Worm (Caenorhabditis elegans): Measurements from ENCODE around the gene let-99.

Gene let-99

ce11 chrIV:12558925-12559450 lies 8.7 kb upstream of the let-99 start, which contains the start of the genes ZK795.2 and ZK795.3 (continued):
- no peak for TF ChIP-seq pqm-1 (tag; optimal IDR thresholded peaks at IDR 0.05)
- peak; percentile 47 for TF ChIP-seq ceh-90 (tag; optimal IDR thresholded peaks at IDR 0.05)
- peak; percentile 30 for TF ChIP-seq snpc-4 (tag; optimal IDR thresholded peaks at IDR 0.05)
- TF ChIP-seq mdl-1 (tag; optimal IDR thresholded peaks at IDR 0.05) = peak in 1 of 2 experiments; percentile 47
- TF ChIP-seq blmp-1 (tag; optimal IDR thresholded peaks at IDR 0.05) = peak; percentile 58
- peak; percentile 75 for TF ChIP-seq snu-23 (GFP tag; optimal IDR thresholded peaks at IDR 0.05)
- TF ChIP-seq tbx-2 (tag; optimal IDR thresholded peaks at IDR 0.05) = peak; percentile 62
- TF ChIP-seq dpl-1 (GFP tag; optimal IDR thresholded peaks at IDR 0.05) = peak; percentile 98 to 99 (median 98)
- no peak for TF ChIP-seq unc-30 (tag; optimal IDR thresholded peaks at IDR 0.05)
- peak; percentile 73 for TF ChIP-seq rnt-1 (tag; optimal IDR thresholded peaks at IDR 0.05)

DNA sequence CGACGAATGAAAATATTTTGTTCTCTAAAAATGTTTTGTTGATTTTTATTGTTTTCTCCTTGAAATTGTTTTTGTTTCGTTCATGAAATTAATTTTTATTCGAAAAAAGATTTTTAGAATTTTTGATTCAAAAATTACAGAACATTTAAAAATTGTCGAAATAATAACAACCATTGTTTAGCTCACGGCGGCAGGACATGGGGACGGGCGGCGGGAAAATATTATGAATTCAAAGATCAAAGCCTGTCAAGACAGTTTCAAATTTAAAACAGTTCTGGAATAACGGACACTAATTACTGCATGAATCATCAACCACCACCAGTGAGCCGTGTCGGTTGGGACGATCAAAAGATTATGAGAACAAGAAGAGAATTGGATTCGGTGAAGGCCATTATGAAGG lies 7.1 kb upstream of the let-99 start, which contains the start of gene snb-7:
snb-7 (plus strand) TSS at position 301 of the 400 bp plus-strand sequence.
- no peak for TF ChIP-seq nhr-85 (tag)
- no peak for TF ChIP-seq pqm-1 (tag; optimal IDR thresholded peaks at IDR 0.05)
- no peak for TF ChIP-seq egl-27 (tag; optimal IDR thresholded peaks at IDR 0.05)
- no peak for TF ChIP-seq unc-98 (GFP tag; IDR thresholded peaks at IDR 0.05)

DNA sequence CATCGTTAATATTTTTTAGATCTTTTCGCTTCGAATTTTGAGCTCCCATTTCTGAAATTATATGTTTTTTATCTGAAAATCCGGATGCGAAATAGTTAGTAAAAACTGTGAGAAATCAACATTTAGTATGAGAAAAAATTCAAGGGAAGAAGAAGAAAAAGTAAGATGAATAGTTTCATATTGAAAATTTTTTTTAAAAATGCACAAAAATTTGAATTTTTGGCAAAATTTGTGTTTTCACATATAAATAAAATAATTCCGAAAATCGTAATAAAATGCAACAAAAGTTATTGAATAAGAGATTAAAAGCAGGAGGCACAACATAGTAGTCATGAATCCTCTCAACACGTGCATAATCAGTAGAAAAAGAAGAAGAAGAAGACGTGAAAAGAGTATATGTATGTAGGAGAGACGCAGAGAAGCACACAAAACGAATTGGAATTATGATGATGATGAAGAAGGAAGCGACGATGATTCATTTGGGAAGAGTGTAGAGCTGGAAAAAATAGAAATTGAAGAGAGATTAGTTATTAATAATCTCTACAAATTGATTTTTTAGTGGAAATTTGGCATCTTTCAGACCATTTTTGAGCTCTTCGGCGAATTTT lies 1.6 kb upstream of the let-99 start, which contains the start of gene eak-7:
eak-7 (minus strand) TSS at position 51 of the 608 bp plus-strand sequence.
- TF ChIP-seq lin-13 (GFP tag; optimal IDR thresholded peaks at IDR 0.05) = no peak
- no peak for TF ChIP-seq grh-1 (GFP tag; IDR thresholded peaks at IDR 0.05)
- TF ChIP-seq Y116A8C.19 (tag; optimal IDR thresholded peaks at IDR 0.05; ENCODE audit: borderline replicate concordance) = no peak
- no peak for TF ChIP-seq nhr-77 (tag; optimal IDR thresholded peaks at IDR 0.05)
- no peak for TF ChIP-seq aly-2 (tag; optimal IDR thresholded peaks at IDR 0.05)
- peak in 1 of 2 experiments; percentile 0 for TF ChIP-seq efl-1 (optimal IDR thresholded peaks at IDR 0.05)
- TF ChIP-seq efl-1 (GFP tag; optimal IDR thresholded peaks at IDR 0.05 in 1 of 2) = peak in 1 of 2 experiments; percentile 68
- no peak for TF ChIP-seq sptf-1 (tag; optimal IDR thresholded peaks at IDR 0.05)
- no peak for TF ChIP-seq lin-15B (tag; optimal IDR thresholded peaks at IDR 0.05)
- peak; percentile 55 for TF ChIP-seq fkh-8 (tag; optimal IDR thresholded peaks at IDR 0.05)
- TF ChIP-seq lin-14 (GFP tag; optimal IDR thresholded peaks at IDR 0.05) = peak; percentile 27
- no peak for TF ChIP-seq lir-3 (tag; optimal IDR thresholded peaks at IDR 0.05; ENCODE audit: poor library complexity)
- TF ChIP-seq mdl-1 (tag; optimal IDR thresholded peaks at IDR 0.05) = no peak
- no peak for TF ChIP-seq swsn-7 (tag; optimal IDR thresholded peaks at IDR 0.05)
- no peak for TF ChIP-seq C16A3.4 (tag; optimal IDR thresholded peaks at IDR 0.05)
- TF ChIP-seq ama-1 (optimal IDR thresholded peaks at IDR 0.05) = no peak
- TF ChIP-seq nhr-19 (GFP tag; conservative IDR thresholded peaks at IDR 0.05) = no peak
- peak; percentile 27 for TF ChIP-seq snu-23 (GFP tag; optimal IDR thresholded peaks at IDR 0.05)
- no peak for TF ChIP-seq ces-1 (GFP tag; optimal IDR thresholded peaks at IDR 0.05)
- no peak for TF ChIP-seq pqm-1 (tag; optimal IDR thresholded peaks at IDR 0.05)
- peak; percentile 46 for TF ChIP-seq fos-1 (tag; optimal IDR thresholded peaks at IDR 0.05)
- TF ChIP-seq ets-5 (GFP tag; IDR thresholded peaks at IDR 0.05) = no peak
- TF ChIP-seq irx-1 (tag; optimal IDR thresholded peaks at IDR 0.05) = no peak
- TF ChIP-seq egl-27 (tag; optimal IDR thresholded peaks at IDR 0.05) = no peak
- TF ChIP-seq pax-3 (tag; optimal IDR thresholded peaks at IDR 0.05) = no peak
- TF ChIP-seq C34B4.2 (tag; optimal IDR thresholded peaks at IDR 0.05) = no peak
- TF ChIP-seq C04F5.9 (tag; optimal IDR thresholded peaks at IDR 0.05) = no peak
- peak; percentile 86 for TF ChIP-seq dsc-1 (tag; optimal IDR thresholded peaks at IDR 0.05)
- no peak for TF ChIP-seq zag-1 (tag; optimal IDR thresholded peaks at IDR 0.05)
- TF ChIP-seq nhr-12 (tag; optimal IDR thresholded peaks at IDR 0.05) = no peak
- no peak for TF ChIP-seq unc-130 (tag; optimal IDR thresholded peaks at IDR 0.05)
